Worm (Caenorhabditis elegans): ENCODE data around the gene xbp-1.
A peak's percentile ranks its signal among the peaks of the same experiment; 100 is the strongest.

The xbp-1 gene

DNA sequence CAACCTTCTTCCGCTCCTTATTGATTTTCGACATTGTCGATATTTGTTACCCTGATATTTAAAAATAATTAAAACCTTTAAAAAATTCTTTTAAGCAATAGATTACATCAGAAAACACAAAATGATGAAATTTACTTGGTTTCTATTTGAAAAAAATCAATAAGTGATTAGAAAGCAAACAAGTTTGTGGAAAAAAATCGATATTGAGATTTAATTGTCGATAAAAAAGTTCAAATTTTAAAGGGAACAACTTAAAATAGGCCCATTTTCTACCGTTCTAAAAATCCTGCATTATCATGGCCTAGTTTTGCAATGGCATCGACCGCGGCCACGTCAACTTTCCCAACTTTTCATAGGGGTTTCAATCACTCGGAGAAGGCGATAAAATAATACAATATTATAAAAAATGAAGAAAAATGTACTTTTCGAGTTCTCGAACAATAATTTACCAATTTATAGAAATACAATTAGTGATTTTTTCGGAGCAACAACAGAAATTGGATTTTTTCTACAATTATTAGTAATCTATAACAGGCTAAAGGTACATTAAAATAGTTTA lies 6.8 kb upstream of the xbp-1 start, which contains the start of gene lars-1:
Gene lars-1 (minus strand): TSS at position 51 of the 559 bp plus-strand sequence.
- no peak for TF ChIP-seq nhr-28 (tag; optimal IDR thresholded peaks at IDR 0.05)

DNA sequence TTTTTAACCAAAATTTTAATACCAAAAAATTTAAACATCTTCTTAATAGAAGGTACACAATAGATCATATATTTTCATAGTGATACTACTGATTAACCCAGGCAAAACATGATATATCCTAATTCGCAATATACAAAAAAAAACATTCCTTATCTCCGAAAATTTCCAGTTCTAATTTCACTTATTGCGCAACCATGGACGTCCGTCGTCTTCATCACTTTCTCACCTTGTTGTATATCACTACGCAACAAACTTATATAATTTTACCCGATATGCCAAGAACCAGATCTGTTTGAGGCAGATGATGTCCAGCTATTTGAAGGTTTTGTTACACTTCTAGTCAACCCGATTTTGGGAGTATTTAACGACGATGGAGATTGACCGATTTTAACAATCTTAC lies 5.8 kb upstream of the xbp-1 start, which contains the start of gene R74.2:
Gene R74.2 (plus strand): TSS at position 316 of the 400 bp plus-strand sequence.
- TF ChIP-seq lin-13 (tag; optimal IDR thresholded peaks at IDR 0.05): no peak
- TF ChIP-seq blmp-1 (tag; optimal IDR thresholded peaks at IDR 0.05): peak; percentile 81
- TF ChIP-seq elt-3 (tag; optimal IDR thresholded peaks at IDR 0.05): peak; percentile 77
- TF ChIP-seq zip-8 (tag; optimal IDR thresholded peaks at IDR 0.05): peak; percentile 84
- TF ChIP-seq unc-62 (GFP tag; optimal IDR thresholded peaks at IDR 0.05): peak; percentile 20

DNA sequence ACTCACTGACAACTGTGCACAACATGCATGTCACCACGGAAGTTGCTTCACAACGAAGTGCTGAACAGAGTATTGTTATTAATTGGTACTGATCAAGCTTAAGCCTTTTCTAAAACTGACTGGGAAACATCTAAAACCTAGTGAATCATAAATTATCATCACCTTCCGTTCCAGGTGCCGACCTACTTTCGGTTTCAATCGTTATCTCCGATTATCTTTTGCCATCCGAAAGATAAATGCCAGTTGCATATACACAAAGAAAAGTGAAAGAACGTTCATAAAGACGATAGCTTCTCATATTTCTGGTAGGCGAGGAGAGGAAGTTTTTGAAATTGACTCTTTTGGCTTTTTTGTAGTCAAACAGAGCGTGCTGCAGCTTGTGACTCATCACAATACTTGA lies 4.0 kb upstream of the xbp-1 start:
- TF ChIP-seq ham-2 (GFP tag; optimal IDR thresholded peaks at IDR 0.05) (peak; percentile 15), elt-1 (tag; optimal IDR thresholded peaks at IDR 0.05; ENCODE audit: borderline replicate concordance, insufficient read depth) (peak; percentile 74), blmp-1 (tag; optimal IDR thresholded peaks at IDR 0.05) (peak; percentile 92), unc-62 (GFP tag; optimal IDR thresholded peaks at IDR 0.05) (peak; percentile 0), ceh-43 (GFP tag; optimal IDR thresholded peaks at IDR 0.05) (no peak), elt-3 (tag; optimal IDR thresholded peaks at IDR 0.05) (peak; percentile 88)

DNA sequence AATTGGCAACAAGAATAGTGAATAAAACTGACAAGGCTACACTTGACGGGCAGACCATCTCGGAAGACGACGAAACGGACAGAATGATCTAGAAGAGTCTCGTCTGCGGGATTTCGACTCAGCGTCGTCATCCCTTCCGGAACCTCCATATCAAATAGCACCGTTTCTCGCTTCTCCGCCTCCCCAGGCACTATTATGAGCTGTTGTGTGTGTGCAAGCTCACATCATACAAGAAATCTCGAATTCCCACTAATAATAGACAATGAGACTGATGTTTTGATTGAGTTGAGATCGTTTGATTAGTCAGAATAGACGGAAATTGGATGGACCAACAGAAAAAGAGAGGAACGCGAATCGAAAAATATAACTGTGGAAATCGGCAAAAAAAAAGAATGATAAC lies 3.4 kb upstream of the xbp-1 start, which contains the start of gene spp-28:
Gene spp-28 (minus strand): TSS at position 101 of the 400 bp plus-strand sequence.
- TF ChIP-seq zip-8 (tag; optimal IDR thresholded peaks at IDR 0.05) (no peak), lin-32 (GFP tag; optimal IDR thresholded peaks at IDR 0.05) (no peak), elt-3 (tag; optimal IDR thresholded peaks at IDR 0.05) (no peak), unc-62 (GFP tag; optimal IDR thresholded peaks at IDR 0.05) (no peak), nhr-12 (tag; optimal IDR thresholded peaks at IDR 0.05) (no peak), bed-3 (GFP tag; optimal IDR thresholded peaks at IDR 0.05) (no peak), nhr-2 (tag; optimal IDR thresholded peaks at IDR 0.05) (no peak), ceh-39 (tag; optimal IDR thresholded peaks at IDR 0.05) (no peak), nhr-28 (tag; optimal IDR thresholded peaks at IDR 0.05) (no peak)

DNA sequence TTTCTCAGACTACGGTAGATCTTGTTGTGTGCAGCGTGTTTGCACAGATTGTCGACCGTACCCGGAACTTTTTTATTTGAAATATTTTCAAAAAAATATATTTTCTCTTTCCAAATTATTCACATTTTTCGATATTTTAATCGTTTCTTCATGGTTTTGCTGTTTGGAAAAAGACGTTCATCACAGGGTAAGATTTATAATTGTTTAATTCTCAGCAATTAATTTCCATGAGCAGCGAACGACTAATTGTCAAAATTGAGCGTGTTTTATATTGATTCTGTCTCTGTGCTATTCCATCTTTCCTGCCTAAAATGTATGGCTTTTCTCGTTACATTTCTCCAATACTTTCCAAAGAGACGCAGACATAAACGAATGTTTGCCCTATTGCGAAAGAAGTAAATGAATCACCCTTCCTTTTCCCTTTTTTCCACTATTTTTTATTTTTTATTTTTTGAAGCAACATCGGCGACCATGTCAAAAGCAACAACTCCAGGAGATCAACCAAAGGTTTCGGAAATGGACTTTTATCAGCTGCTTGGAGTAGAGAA lies 2.4 kb upstream of the xbp-1 start, which contains the start of gene dnj-16:
Gene dnj-16 (plus strand): TSS at position 51 of the 548 bp plus-strand sequence.
- TF ChIP-seq ztf-11 (tag; optimal IDR thresholded peaks at IDR 0.05) (no peak), ceh-39 (tag; optimal IDR thresholded peaks at IDR 0.05) (no peak), ces-1 (GFP tag; optimal IDR thresholded peaks at IDR 0.05) (peak; percentile 83), zip-8 (tag; optimal IDR thresholded peaks at IDR 0.05) (no peak), bed-3 (GFP tag; optimal IDR thresholded peaks at IDR 0.05) (no peak), mep-1 (tag; optimal IDR thresholded peaks at IDR 0.05) (peak; percentile 19), lsy-2 (tag; optimal IDR thresholded peaks at IDR 0.05) (peak; percentile 11), nhr-12 (tag; optimal IDR thresholded peaks at IDR 0.05) (no peak), unc-120 (tag; optimal IDR thresholded peaks at IDR 0.05; ENCODE audit: poor library complexity, severe bottlenecking) (no peak), nhr-237 (tag; optimal IDR thresholded peaks at IDR 0.05) (peak; percentile 1)

DNA sequence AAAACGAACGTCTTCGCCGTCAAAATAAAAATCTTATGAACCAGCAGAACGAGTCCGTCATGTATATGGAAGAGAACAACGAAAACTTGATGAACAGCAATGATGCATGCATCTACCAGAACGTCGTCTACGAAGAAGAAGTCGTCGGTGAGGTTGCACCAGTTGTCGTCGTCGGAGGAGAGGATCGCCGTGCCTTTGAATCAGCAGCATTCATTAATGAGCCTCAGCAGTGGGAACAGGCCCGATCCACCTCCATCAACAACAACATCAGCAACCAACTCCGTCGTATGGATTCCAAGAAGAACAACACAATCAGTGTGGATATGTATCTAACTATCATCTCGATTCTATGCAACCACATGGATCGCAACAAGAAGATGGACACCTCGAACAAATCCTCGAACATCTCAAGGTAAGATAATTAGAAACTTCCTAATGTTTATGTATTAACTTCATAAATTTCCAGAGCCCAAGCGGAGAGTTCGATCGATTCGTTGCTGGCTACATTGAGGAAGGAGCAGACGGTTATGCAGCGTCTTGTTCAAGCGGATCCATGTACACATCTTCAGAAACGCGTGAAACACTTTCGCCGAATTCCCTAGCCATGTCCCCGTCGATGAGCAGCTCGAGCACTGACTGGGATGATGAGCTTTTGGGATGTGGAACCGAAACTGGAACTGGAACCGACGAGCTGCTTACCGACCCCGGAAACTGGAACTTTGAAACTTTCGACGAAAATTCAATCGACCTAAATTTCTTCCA lies 921 bp downstream of the xbp-1 start:
- TF ChIP-seq nhr-76 (tag; optimal IDR thresholded peaks at IDR 0.05) (no peak), lin-13 (tag; optimal IDR thresholded peaks at IDR 0.05) (no peak), sptf-1 (tag; optimal IDR thresholded peaks at IDR 0.05) (no peak), mls-2 (tag; optimal IDR thresholded peaks at IDR 0.05) (no peak), nhr-2 (tag; optimal IDR thresholded peaks at IDR 0.05) (no peak), lin-32 (GFP tag; optimal IDR thresholded peaks at IDR 0.05) (no peak), lsy-2 (tag; optimal IDR thresholded peaks at IDR 0.05) (no peak), ham-2 (GFP tag; optimal IDR thresholded peaks at IDR 0.05) (no peak), nhr-237 (tag; optimal IDR thresholded peaks at IDR 0.05) (no peak), ceh-39 (tag; optimal IDR thresholded peaks at IDR 0.05) (no peak), zip-8 (tag; optimal IDR thresholded peaks at IDR 0.05) (no peak), tbx-8 (GFP tag; optimal IDR thresholded peaks at IDR 0.05) (no peak), ceh-43 (GFP tag; optimal IDR thresholded peaks at IDR 0.05) (no peak), snpc-4 (tag; optimal IDR thresholded peaks at IDR 0.05) (no peak), unc-120 (tag; optimal IDR thresholded peaks at IDR 0.05; ENCODE audit: poor library complexity, severe bottlenecking) (no peak), blmp-1 (tag; optimal IDR thresholded peaks at IDR 0.05) (no peak), flh-1 (GFP tag; optimal IDR thresholded peaks at IDR 0.05) (no peak), ztf-11 (tag; optimal IDR thresholded peaks at IDR 0.05) (no peak), pha-4 (tag; optimal IDR thresholded peaks at IDR 0.05) (no peak), elt-3 (tag; optimal IDR thresholded peaks at IDR 0.05) (no peak)

Data from whole organism, mixed stage, embryonic.